Fruit fly (Drosophila melanogaster): Measurements from ENCODE around the gene CG31551.
A peak's percentile ranks its signal among the peaks of the same experiment; 100 is the strongest.

The CG31551 gene

DNA sequence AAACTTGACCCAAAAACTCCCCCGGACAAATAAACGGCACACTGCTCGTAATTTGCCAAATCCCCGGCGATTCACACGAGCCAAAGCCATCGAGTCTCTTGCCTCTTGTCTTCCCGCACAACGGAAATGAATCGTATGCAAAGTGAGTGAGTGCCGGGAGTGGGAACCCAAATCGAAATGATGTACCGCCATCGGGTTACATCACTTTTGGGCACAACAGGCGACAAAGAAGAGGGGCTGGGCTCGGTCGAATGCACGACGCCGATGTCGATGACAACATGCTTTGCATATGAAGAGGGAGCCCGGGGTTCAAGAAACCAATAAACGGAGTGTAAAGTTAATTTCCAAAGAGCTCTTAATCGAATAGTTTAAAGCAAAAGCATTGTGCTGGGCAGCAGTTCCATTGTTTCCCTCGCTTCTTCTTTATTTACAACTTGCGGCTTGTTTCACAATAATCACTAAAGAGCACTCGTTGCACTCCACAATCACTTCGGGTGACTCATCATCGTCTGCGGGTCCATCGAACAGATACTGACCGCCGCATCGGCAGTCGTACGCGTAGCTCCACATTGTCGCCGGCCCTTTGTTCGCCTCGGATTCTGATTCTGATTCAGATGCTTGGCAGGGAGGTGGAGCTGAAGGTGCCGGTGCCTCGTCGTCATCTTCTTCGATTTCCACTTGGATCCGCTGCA, 5.8 kb upstream of the CG31551 start:
- no peak for TF ChIP-seq Rel (GFP tag; optimal IDR thresholded peaks at IDR 0.05)
- TF ChIP-seq Rel (tag; optimal IDR thresholded peaks at IDR 0.05), result peak; percentile 15
- TF ChIP-seq Myc (optimal IDR thresholded peaks at IDR 0.05), result no peak

dm6 chr3R:5622406-5622752, 5.3 kb upstream of the CG31551 start:
- no peak for TF ChIP-seq N (GFP tag; optimal IDR thresholded peaks at IDR 0.05)
- no peak for TF ChIP-seq br (GFP tag; optimal IDR thresholded peaks at IDR 0.05)

DNA sequence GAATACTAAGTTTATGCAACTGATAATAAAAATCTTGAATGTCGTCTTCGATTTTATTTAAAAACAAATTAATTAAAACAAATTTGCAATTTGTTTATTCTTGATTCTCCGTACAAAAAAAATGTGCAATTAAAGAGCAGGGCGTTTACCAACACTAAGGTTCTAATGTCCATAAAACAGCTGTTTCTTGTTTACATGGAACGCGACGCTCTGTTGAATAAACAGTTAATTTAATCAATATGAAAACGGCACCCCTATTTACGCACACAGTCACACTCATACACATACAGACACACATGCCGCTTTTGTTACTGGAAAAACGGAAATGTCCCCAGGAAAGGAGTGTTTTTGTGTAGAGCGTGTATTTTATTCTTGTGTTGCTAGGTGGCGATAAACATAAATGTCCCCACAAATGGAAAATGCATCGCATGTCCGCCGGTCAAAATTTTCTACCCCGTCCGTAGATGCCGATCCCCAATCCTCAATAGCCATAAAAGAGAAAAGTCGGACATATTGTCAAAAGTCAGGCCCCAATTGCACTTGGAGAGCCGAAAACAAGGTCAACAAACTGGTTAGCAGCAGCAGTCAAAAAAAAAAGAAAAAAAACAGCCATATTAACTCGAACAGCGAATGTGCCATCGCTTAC, 4.5 kb upstream of the CG31551 start:
- TF ChIP-seq rgr (GFP tag; optimal IDR thresholded peaks at IDR 0.05) (peak; percentile 84), fru (GFP tag; optimal IDR thresholded peaks at IDR 0.05) (peak; percentile 72), usp (GFP tag; optimal IDR thresholded peaks at IDR 0.05) (no peak), CrebA (GFP tag; optimal IDR thresholded peaks at IDR 0.05; ENCODE audit: borderline replicate concordance) (no peak), Hr78 (GFP tag; optimal IDR thresholded peaks at IDR 0.05) (no peak), Myc (optimal IDR thresholded peaks at IDR 0.05) (no peak), lola (GFP tag; optimal IDR thresholded peaks at IDR 0.05) (no peak), dl (GFP tag; optimal IDR thresholded peaks at IDR 0.05; ENCODE audit: insufficient read depth in 1 of 2, partially characterized antibody in 2 of 2) (no peak), jim (GFP tag; optimal IDR thresholded peaks at IDR 0.05) (peak; percentile 75), tai (GFP tag; optimal IDR thresholded peaks at IDR 0.05) (no peak), N (GFP tag; optimal IDR thresholded peaks at IDR 0.05) (no peak), brk (GFP tag; optimal IDR thresholded peaks at IDR 0.05) (peak; percentile 82), OdsH (GFP tag; optimal IDR thresholded peaks at IDR 0.05) (peak; percentile 79), foxo (GFP tag; optimal IDR thresholded peaks at IDR 0.05) (peak; percentile 21 to 68), CG32264 (GFP tag; optimal IDR thresholded peaks at IDR 0.05) (peak; percentile 62), sv (GFP tag; optimal IDR thresholded peaks at IDR 0.05) (peak; percentile 14), psq (GFP tag; optimal IDR thresholded peaks at IDR 0.05) (no peak), Rel (GFP tag; optimal IDR thresholded peaks at IDR 0.05) (no peak), Rel (tag; optimal IDR thresholded peaks at IDR 0.05) (peak; percentile 25), dmrt93B (GFP tag; optimal IDR thresholded peaks at IDR 0.05) (peak; percentile 36), Hr83 (GFP tag; optimal IDR thresholded peaks at IDR 0.05; ENCODE audit: poor library complexity, severe bottlenecking) (peak; percentile 97), Dfd (GFP tag; optimal IDR thresholded peaks at IDR 0.05) (no peak), Vsx2 (GFP tag; optimal IDR thresholded peaks at IDR 0.05; ENCODE audit: partially characterized antibody) (no peak), br (GFP tag; optimal IDR thresholded peaks at IDR 0.05) (peak; percentile 71), HLH106 (tag; optimal IDR thresholded peaks at IDR 0.05) (peak; percentile 28), Abd-B (GFP tag; optimal IDR thresholded peaks at IDR 0.05) (no peak), pan (optimal IDR thresholded peaks at IDR 0.05) (no peak), Mio (GFP tag; optimal IDR thresholded peaks at IDR 0.05) (peak; percentile 12), woc (GFP tag; optimal IDR thresholded peaks at IDR 0.05) (peak; percentile 36), h (GFP tag; optimal IDR thresholded peaks at IDR 0.05) (peak; percentile 80), GATAd (GFP tag; optimal IDR thresholded peaks at IDR 0.05) (no peak), sage (GFP tag; optimal IDR thresholded peaks at IDR 0.05) (peak; percentile 42), CG9705 (GFP tag; optimal IDR thresholded peaks at IDR 0.05) (peak; percentile 66), Hnf4 (GFP tag; optimal IDR thresholded peaks at IDR 0.05) (peak; percentile 89), Jra (GFP tag; optimal IDR thresholded peaks at IDR 0.05) (peak; percentile 87), Sp1 (GFP tag; optimal IDR thresholded peaks at IDR 0.05) (peak; percentile 70), Dif (GFP tag; optimal IDR thresholded peaks at IDR 0.05; ENCODE audit: partially characterized antibody) (no peak), ey (GFP tag; optimal IDR thresholded peaks at IDR 0.05) (peak; percentile 33), dsf (GFP tag; optimal IDR thresholded peaks at IDR 0.05; ENCODE audit: borderline replicate concordance) (peak; percentile 41)
